Fruit fly (Drosophila melanogaster) whole organism, prepupa: ENCODE data around the gene CG13689.

Experiments used
- CG11902 ChIP-seq: fragments of 200-800 bp; sonication (Bioruptor generic); optimal IDR thresholded peaks from 3 replicates; lab custom pipeline; 2016; ENCODE audit warnings: missing biosample characterization, missing genetic modification characterization
- CG16779 ChIP-seq: fragments of 200-800 bp; sonication (Bioruptor generic); optimal IDR thresholded peaks from 3 replicates; lab custom pipeline; 2017; ENCODE audit warnings: missing biosample characterization, mild to moderate bottlenecking, missing genetic modification characterization
- CG9139 ChIP-seq: fragments of 200-800 bp; sonication (Bioruptor generic); optimal IDR thresholded peaks from 3 replicates; lab custom pipeline; 2017; ENCODE audit warnings: missing biosample characterization, mild to moderate bottlenecking, missing genetic modification characterization
- OdsH ChIP-seq: fragments of 200-800 bp; sonication (Bioruptor generic); optimal IDR thresholded peaks from 3 replicates; lab custom pipeline; 2016; ENCODE audit warnings: missing biosample characterization, missing genetic modification characterization
- Sox14 ChIP-seq: fragments of 200-800 bp; sonication (Bioruptor generic); optimal IDR thresholded peaks from 3 replicates; lab custom pipeline; 2016; ENCODE audit warnings: missing biosample characterization, missing genetic modification characterization
- fd85E ChIP-seq: fragments of 200-800 bp; sonication (Bioruptor generic); optimal IDR thresholded peaks from 3 replicates; lab custom pipeline; 2016; ENCODE audit warnings: missing biosample characterization, missing genetic modification characterization
- net ChIP-seq: fragments of 200-800 bp; sonication (Bioruptor generic); optimal IDR thresholded peaks from 3 replicates; lab custom pipeline; 2016; ENCODE audit warnings: missing biosample characterization, missing genetic modification characterization

DNA sequence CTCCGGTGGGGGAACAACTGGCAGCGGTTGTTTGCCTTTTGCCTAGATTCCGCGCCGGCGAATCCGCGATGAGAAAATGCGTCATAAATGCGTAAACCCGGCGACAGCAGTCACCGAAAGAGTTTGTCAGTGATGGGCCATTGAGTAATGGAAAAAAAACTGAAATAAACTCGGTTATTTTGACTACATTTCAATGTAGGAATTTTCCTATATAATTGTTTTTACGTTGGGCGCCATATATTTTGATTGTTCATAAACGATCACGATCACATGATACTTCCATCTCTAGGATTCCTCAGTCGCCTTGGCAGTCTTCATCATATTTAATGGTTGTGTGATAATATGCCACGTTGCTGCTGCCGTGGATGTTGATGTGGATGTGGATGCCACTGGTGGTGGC lies 5.5 kb downstream of the CG13689 start:
- TF ChIP-seq fd85E (GFP tag; lab: Kevin White, UChicago) (no peak), CG11902 (GFP tag; lab: Kevin White, UChicago) (no peak), Sox14 (GFP tag; lab: Kevin White, UChicago) (peak; percentile 70), OdsH (GFP tag; lab: Kevin White, UChicago) (peak; percentile 52), CG16779 (peak; percentile 54), CG9139 (GFP tag; lab: Kevin White, UChicago) (peak; percentile 57), net (peak; percentile 36)
